Worm (Caenorhabditis elegans) whole organism, early embryonic: Measurements from ENCODE around the gene K09E4.3.

Experiments used
- F13C5.2 ChIP-seq: sonication (generic microtip); optimal IDR thresholded peaks from 2 replicates; lab custom pipeline; 2017; ENCODE audit warnings: mild to moderate bottlenecking, missing genetic modification characterization, inconsistent platforms, missing compliant biosample characterization
- aly-1 ChIP-seq: sonication (generic microtip); optimal IDR thresholded peaks from 2 replicates; lab custom pipeline; 2016; ENCODE audit warnings: missing genetic modification characterization, missing compliant biosample characterization
- ama-1 ChIP-seq: fragments of 150-350 bp; optimal IDR thresholded peaks from 2 replicates; lab custom pipeline; 2014
- ceh-13 ChIP-seq: fragments of 200-800 bp; sonication (Bioruptor generic); optimal IDR thresholded peaks from 2 replicates; lab custom pipeline; 2018; ENCODE audit warnings: mild to moderate bottlenecking, missing genetic modification characterization, missing compliant biosample characterization
- ceh-36 ChIP-seq: sonication (generic microtip); optimal IDR thresholded peaks from 2 replicates; lab custom pipeline; 2016; ENCODE audit warnings: missing genetic modification characterization, inconsistent platforms, missing compliant biosample characterization
- flt-1 ChIP-seq: fragments of 200-800 bp; sonication (Bioruptor generic); IDR thresholded peaks from 2 replicates; pipeline ENCODE4 v1.3.6; 2022; ENCODE audit warnings: missing genetic modification characterization, missing compliant biosample characterization
- hmg-4 ChIP-seq: fragments of 200-800 bp; sonication (Bioruptor generic); optimal IDR thresholded peaks from 2 replicates; lab custom pipeline; 2018; ENCODE audit warnings: mild to moderate bottlenecking, missing genetic modification characterization, missing compliant biosample characterization
- hnd-1 ChIP-seq: sonication (generic microtip); optimal IDR thresholded peaks from 2 replicates; lab custom pipeline; 2016; ENCODE audit warnings: missing genetic modification characterization, missing compliant biosample characterization
- pes-1 ChIP-seq: fragments of 200-800 bp; sonication (Bioruptor generic); IDR thresholded peaks from 2 replicates; pipeline ENCODE4 v1.3.6; 2022; ENCODE audit warnings: missing genetic modification reagents, missing genetic modification characterization, missing compliant biosample characterization
- sea-1 ChIP-seq: fragments of 200-800 bp; sonication (Bioruptor generic); conservative IDR thresholded peaks from 2 replicates; pipeline ENCODE4 v1.3.6; 2022; ENCODE audit warnings: missing genetic modification characterization, missing compliant biosample characterization
- tbx-37 ChIP-seq: fragments of 200-800 bp; sonication (Bioruptor generic); conservative IDR thresholded peaks from 2 replicates; pipeline ENCODE4 v1.3.6; 2022; ENCODE audit warnings: missing genetic modification reagents, missing genetic modification characterization, missing compliant biosample characterization
- tra-4 ChIP-seq: sonication (generic microtip); optimal IDR thresholded peaks from 2 replicates; lab custom pipeline; 2017; ENCODE audit warnings: missing genetic modification characterization, missing compliant biosample characterization

ce11 chrII:14100963-14101362, 25.8 kb downstream of the K09E4.3 start, which contains the start of gene bkip-1:
- TF ChIP-seq hnd-1 (tag; lab: Kevin White, UChicago) (no peak), ama-1 (lab: Kevin White, UChicago) (no peak), ceh-13 (no peak), tbx-37 (no peak), sea-1 (GFP tag; lab: Robert Waterston, UW) (no peak), pes-1 (no peak), ceh-36 (tag; lab: Kevin White, UChicago) (no peak), aly-1 (no peak), tra-4 (tag; lab: Kevin White, UChicago) (no peak), flt-1 (GFP tag; lab: Robert Waterston, UW) (no peak), hmg-4 (GFP tag; lab: Kevin White, UChicago) (no peak), F13C5.2 (tag; lab: Kevin White, UChicago) (no peak)
